Worm (Caenorhabditis elegans): ENCODE measurements around the gene cyp-33E3.

Gene cyp-33E3

DNA sequence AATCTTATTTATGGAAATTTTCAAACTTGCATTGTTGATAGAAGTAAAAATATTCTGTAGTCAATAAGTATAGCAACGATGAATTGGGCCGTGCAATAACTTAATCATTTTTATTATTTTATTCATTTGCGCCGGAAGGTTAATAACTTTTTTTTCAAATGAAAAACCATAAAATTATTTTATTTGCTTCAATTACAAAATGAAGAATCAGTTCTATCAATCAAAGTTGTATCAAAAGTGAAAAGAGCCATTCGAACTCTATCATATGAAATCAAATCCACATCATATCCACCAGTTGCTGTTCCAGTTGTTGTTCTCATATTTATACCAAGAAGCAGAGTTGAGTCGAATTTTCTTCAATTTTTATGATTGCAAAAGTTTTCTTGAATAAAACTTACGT is 33.7 kb downstream of the cyp-33E3 start, which contains the start of gene cyp-33E1:
Gene cyp-33E1, minus strand, starts transcription at position 101 of the 400 bp plus-strand sequence.
- TF ChIP-seq fkh-6 (tag; optimal IDR thresholded peaks at IDR 0.05) (no peak), pag-3 (tag; optimal IDR thresholded peaks at IDR 0.05; ENCODE audit: borderline replicate concordance) (no peak), ets-4 (tag; optimal IDR thresholded peaks at IDR 0.05) (no peak), K09A11.1 (tag; optimal IDR thresholded peaks at IDR 0.05; ENCODE audit: insufficient read depth) (no peak), ahr-1 (tag; optimal IDR thresholded peaks at IDR 0.05) (no peak), C38D4.7 (GFP tag; optimal IDR thresholded peaks at IDR 0.05) (no peak), sdc-2 (tag; optimal IDR thresholded peaks at IDR 0.05) (no peak), elt-2 (tag; optimal IDR thresholded peaks at IDR 0.05) (no peak), hlh-30 (tag; optimal IDR thresholded peaks at IDR 0.05; ENCODE audit: insufficient read depth) (no peak), tbx-2 (tag; optimal IDR thresholded peaks at IDR 0.05) (no peak), lim-6 (tag; optimal IDR thresholded peaks at IDR 0.05) (no peak)

DNA sequence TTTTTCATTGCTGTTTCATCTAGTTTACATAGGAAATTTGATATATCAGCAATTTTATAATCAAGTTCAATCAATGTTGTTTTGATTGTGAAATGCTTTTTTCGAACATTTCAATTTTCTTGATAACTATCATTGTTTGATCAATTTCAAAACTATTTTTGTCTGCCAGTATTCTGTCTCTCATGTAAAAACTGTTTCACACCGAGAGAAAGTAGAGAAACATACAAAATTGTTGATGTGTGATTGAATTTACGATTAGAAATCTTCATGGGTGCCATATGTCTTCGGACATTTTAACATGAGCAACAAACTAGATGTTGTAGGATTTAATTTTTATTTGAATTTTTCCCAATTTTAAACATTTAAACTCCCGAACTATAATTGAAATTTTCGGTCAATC is 35.9 kb downstream of the cyp-33E3 start, which contains the start of gene C49C8.2:
Gene C49C8.2, plus strand, starts transcription at position 393 of the 400 bp plus-strand sequence.
- TF ChIP-seq mec-3 (tag; optimal IDR thresholded peaks at IDR 0.05; ENCODE audit: borderline replicate concordance), result no peak
- TF ChIP-seq nhr-11 (tag; optimal IDR thresholded peaks at IDR 0.05), result no peak
- TF ChIP-seq dmd-4 (tag; optimal IDR thresholded peaks at IDR 0.05; ENCODE audit: borderline replicate concordance), result no peak
- TF ChIP-seq ztf-16 (tag; optimal IDR thresholded peaks at IDR 0.05), result no peak
- TF ChIP-seq ttx-3 (tag; optimal IDR thresholded peaks at IDR 0.05), result no peak
- TF ChIP-seq ceh-9 (tag; optimal IDR thresholded peaks at IDR 0.05), result no peak
- TF ChIP-seq syd-9 (tag; optimal IDR thresholded peaks at IDR 0.05), result no peak
- no peak for TF ChIP-seq odd-2 (tag; optimal IDR thresholded peaks at IDR 0.05)
- TF ChIP-seq T23F11.4 (GFP tag; optimal IDR thresholded peaks at IDR 0.05), result no peak

ce11 chrIV:8651835-8652234 is 37.0 kb downstream of the cyp-33E3 start, which contains the start of gene C49C8.8:
Gene C49C8.8 (plus strand): TSS chrIV:8652135.
- TF ChIP-seq sox-4 (tag; optimal IDR thresholded peaks at IDR 0.05), result no peak
- TF ChIP-seq ceh-31 (tag; optimal IDR thresholded peaks at IDR 0.05), result no peak
- TF ChIP-seq npax-4 (tag; optimal IDR thresholded peaks at IDR 0.05), result no peak
- TF ChIP-seq K09A11.1 (tag; optimal IDR thresholded peaks at IDR 0.05; ENCODE audit: insufficient read depth), result no peak
- TF ChIP-seq sdc-2 (tag; optimal IDR thresholded peaks at IDR 0.05), result no peak
- no peak for TF ChIP-seq ahr-1 (tag; optimal IDR thresholded peaks at IDR 0.05)
- TF ChIP-seq rnt-1 (tag; optimal IDR thresholded peaks at IDR 0.05), result no peak
- TF ChIP-seq ztf-16 (tag; optimal IDR thresholded peaks at IDR 0.05), result no peak
- no peak for TF ChIP-seq ceh-48 (tag; optimal IDR thresholded peaks at IDR 0.05)
- TF ChIP-seq unc-42 (tag; optimal IDR thresholded peaks at IDR 0.05), result no peak
- no peak for TF ChIP-seq nhr-11 (tag; optimal IDR thresholded peaks at IDR 0.05)
- TF ChIP-seq che-1 (tag; optimal IDR thresholded peaks at IDR 0.05), result no peak
- TF ChIP-seq hlh-6 (tag; optimal IDR thresholded peaks at IDR 0.05), result no peak
- TF ChIP-seq gmeb-2 (tag; optimal IDR thresholded peaks at IDR 0.05), result no peak
- no peak for TF ChIP-seq hlh-30 (tag; optimal IDR thresholded peaks at IDR 0.05; ENCODE audit: insufficient read depth)
- no peak for TF ChIP-seq F13H6.1 (tag; optimal IDR thresholded peaks at IDR 0.05)
- no peak for TF ChIP-seq nfya-1 (tag; optimal IDR thresholded peaks at IDR 0.05)
- TF ChIP-seq ceh-9 (tag; optimal IDR thresholded peaks at IDR 0.05), result no peak
- no peak for TF ChIP-seq sox-2 (GFP tag; IDR thresholded peaks at IDR 0.05)

DNA sequence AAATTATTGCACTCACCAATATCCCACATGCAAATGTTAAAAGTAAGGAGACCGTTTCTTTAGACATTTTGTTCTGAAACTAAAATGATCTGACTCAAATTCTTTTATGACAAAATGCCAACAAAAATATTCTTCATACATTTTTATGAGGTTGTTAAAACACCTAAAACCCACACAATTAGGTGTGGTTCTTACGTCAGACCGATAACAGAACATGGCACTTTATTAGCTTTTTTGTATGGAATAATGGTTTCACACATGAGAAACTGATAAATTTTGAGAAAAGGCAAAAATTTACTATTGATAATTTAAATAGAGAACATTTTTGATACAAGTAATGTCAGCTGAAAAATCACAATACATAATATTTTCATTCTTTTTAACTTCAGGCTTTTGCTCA is 38.8 kb downstream of the cyp-33E3 start, which contains the start of gene C49C8.5:
Gene C49C8.5, minus strand, starts transcription at position 73 of the 400 bp plus-strand sequence.
- TF ChIP-seq ceh-2 (tag; optimal IDR thresholded peaks at IDR 0.05), result no peak
- no peak for TF ChIP-seq ttx-3 (tag; optimal IDR thresholded peaks at IDR 0.05)
- no peak for TF ChIP-seq tbx-7 (tag; optimal IDR thresholded peaks at IDR 0.05)
- no peak for TF ChIP-seq mec-3 (tag; optimal IDR thresholded peaks at IDR 0.05; ENCODE audit: borderline replicate concordance)
- no peak for TF ChIP-seq rnt-1 (tag; optimal IDR thresholded peaks at IDR 0.05)
- TF ChIP-seq fax-1 (tag; optimal IDR thresholded peaks at IDR 0.05), result no peak

Data from whole organism, late embryonic.